Comparison of ENCODE assay signal across 1 fruit fly cellular context in genomic region chrX:20169898-20170297, dm6.
A peak's percentile ranks its signal among the peaks of the same experiment; 100 is the strongest.
TF ChIP-seq lines count a peak whose summit lies in the region.

Gene CG9581 (minus strand): TSS chrX:20169981.
Gene CG9578 (plus strand): TSS chrX:20170222.

TF ChIP-seq in whole organism, embryonic, 481 proteins besides CTCF, POLR2A, EP300 and RAD21 (continued from another document):
- TF ChIP-seq trem (tag; optimal IDR thresholded peaks at IDR 0.05; lab: Kevin White, UChicago) (peak; percentile 52), CG14441 (GFP tag; IDR thresholded peaks at IDR 0.05; lab: Robert Waterston, UW) (no peak), tio (GFP tag; optimal IDR thresholded peaks at IDR 0.05; lab: Kevin White, UChicago) (no peak), slbo (GFP tag; IDR thresholded peaks at IDR 0.05; lab: Robert Waterston, UW) (no peak), CG13287 (GFP tag; IDR thresholded peaks at IDR 0.05; lab: Robert Waterston, UW; ENCODE audit: partially characterized antibody) (peak; percentile 83), crc (GFP tag; optimal IDR thresholded peaks at IDR 0.05; lab: Kevin White, UChicago) (no peak), Scr (GFP tag; IDR thresholded peaks at IDR 0.05; lab: Robert Waterston, UW; ENCODE audit: partially characterized antibody) (peak; percentile 87), CG10274 (GFP tag; optimal IDR thresholded peaks at IDR 0.05; lab: Kevin White, UChicago) (no peak), grau (tag; optimal IDR thresholded peaks at IDR 0.05; lab: Kevin White, UChicago) (no peak), nerfin-2 (GFP tag; IDR thresholded peaks at IDR 0.05; lab: Robert Waterston, UW; ENCODE audit: partially characterized antibody) (peak; percentile 53)
